Fruit fly (Drosophila melanogaster) whole organism, embryonic: ENCODE measurements around the gene CG1738.
A peak's percentile ranks its signal among the peaks of the same experiment; 100 is the strongest.

ENCODE experiments used
- Atf3 ChIP-seq: fragments of 200-800 bp; sonication (Bioruptor generic); optimal IDR thresholded peaks from 3 replicates; lab custom pipeline; 2016; ENCODE audit warnings: missing biosample characterization, missing genetic modification characterization
- Bteb2 ChIP-seq: fragments of 200-800 bp; sonication (Bioruptor generic); optimal IDR thresholded peaks from 2 replicates; lab custom pipeline; 2016; ENCODE audit warnings: missing biosample characterization, missing genetic modification characterization
- CG11456 ChIP-seq: fragments of 200-800 bp; sonication (Bioruptor generic); IDR thresholded peaks from 3 replicates; pipeline ENCODE4 v1.3.6; 2022; ENCODE audit warnings: missing biosample characterization, missing genetic modification characterization
- CG11560 ChIP-seq: fragments of 200-800 bp; sonication (Bioruptor generic); IDR thresholded peaks from 3 replicates; pipeline ENCODE4 v1.3.6; 2022; ENCODE audit warnings: missing biosample characterization, missing genetic modification characterization
- CG11696 ChIP-seq: fragments of 200-800 bp; sonication (Bioruptor generic); IDR thresholded peaks from 2 replicates; pipeline ENCODE4 v1.3.6; 2022; ENCODE audit warnings: missing biosample characterization, missing genetic modification characterization
- CG13424 ChIP-seq: fragments of 200-800 bp; sonication (Bioruptor generic); optimal IDR thresholded peaks from 2 replicates; lab custom pipeline; 2019; ENCODE audit warnings: missing biosample characterization, mild to moderate bottlenecking, missing genetic modification characterization, moderate library complexity
- CG1602 ChIP-seq: fragments of 200-800 bp; sonication (Bioruptor generic); optimal IDR thresholded peaks from 3 replicates; lab custom pipeline; 2016; ENCODE audit warnings: missing biosample characterization, missing genetic modification characterization
- CG17359 ChIP-seq: fragments of 200-800 bp; sonication (Bioruptor generic); optimal IDR thresholded peaks from 3 replicates; lab custom pipeline; 2018; ENCODE audit warnings: missing biosample characterization, mild to moderate bottlenecking, missing genetic modification characterization, moderate library complexity
- CG17361 ChIP-seq: fragments of 200-800 bp; sonication (Bioruptor generic); IDR thresholded peaks from 3 replicates; pipeline ENCODE4 v1.3.6; 2022; ENCODE audit warnings: missing biosample characterization, missing genetic modification characterization
- CG2875 ChIP-seq: fragments of 200-800 bp; sonication (Bioruptor generic); optimal IDR thresholded peaks from 2 replicates; lab custom pipeline; 2017; ENCODE audit warnings: missing biosample characterization, mild to moderate bottlenecking, missing genetic modification characterization, missing genetic modification reagents
- CG6272 ChIP-seq: fragments of 200-800 bp; sonication (Bioruptor generic); IDR thresholded peaks from 2 replicates; pipeline ENCODE4 v1.3.6; 2022; ENCODE audit warnings: missing biosample characterization, missing genetic modification characterization
- CG6654 ChIP-seq: fragments of 200-800 bp; sonication (Bioruptor generic); optimal IDR thresholded peaks from 2 replicates; lab custom pipeline; 2017; ENCODE audit warnings: missing biosample characterization, mild to moderate bottlenecking, missing genetic modification characterization
- CG7271 ChIP-seq: fragments of 200-800 bp; sonication (Bioruptor generic); optimal IDR thresholded peaks from 2 replicates; lab custom pipeline; 2018; ENCODE audit warnings: missing biosample characterization, mild to moderate bottlenecking, missing genetic modification characterization, moderate library complexity
- CG7786 ChIP-seq: fragments of 200-800 bp; sonication (Bioruptor generic); optimal IDR thresholded peaks from 2 replicates; lab custom pipeline; 2016; ENCODE audit warnings: missing biosample characterization, missing genetic modification characterization
- CG7839 ChIP-seq: fragments of 200-800 bp; sonication (Bioruptor generic); optimal IDR thresholded peaks from 3 replicates; lab custom pipeline; 2018; ENCODE audit warnings: missing biosample characterization, mild to moderate bottlenecking, missing genetic modification characterization, moderate library complexity
- CG8359 ChIP-seq: fragments of 200-800 bp; sonication (Bioruptor generic); optimal IDR thresholded peaks from 2 replicates; lab custom pipeline; 2017; ENCODE audit warnings: missing biosample characterization, mild to moderate bottlenecking, missing genetic modification characterization, borderline replicate concordance
- CHES-1-like ChIP-seq: fragments of 200-800 bp; sonication (Bioruptor generic); optimal IDR thresholded peaks from 2 replicates; lab custom pipeline; 2016; ENCODE audit warnings: missing biosample characterization, missing genetic modification characterization
- D19B ChIP-seq: fragments of 200-800 bp; sonication (Bioruptor generic); optimal IDR thresholded peaks from 2 replicates; lab custom pipeline; 2017; ENCODE audit warnings: missing biosample characterization, mild to moderate bottlenecking, missing genetic modification characterization
- Dad ChIP-seq: fragments of 200-800 bp; sonication (Bioruptor generic); optimal IDR thresholded peaks from 3 replicates; lab custom pipeline; 2016; ENCODE audit warnings: missing biosample characterization, missing genetic modification characterization
- Dref ChIP-seq: fragments of 200-800 bp; sonication (Bioruptor generic); IDR thresholded peaks from 2 replicates; pipeline ENCODE4 v1.3.6; 2022; ENCODE audit warnings: missing biosample characterization, missing genetic modification characterization
- Ets97D ChIP-seq: fragments of 200-800 bp; sonication (Bioruptor generic); optimal IDR thresholded peaks from 3 replicates; lab custom pipeline; 2016; ENCODE audit warnings: missing biosample characterization, missing genetic modification characterization
- Fer1 ChIP-seq: fragments of 200-800 bp; sonication (Bioruptor generic); optimal IDR thresholded peaks from 2 replicates; lab custom pipeline; 2017; ENCODE audit warnings: missing biosample characterization, mild to moderate bottlenecking, missing genetic modification characterization
- GATAe ChIP-seq: fragments of 200-800 bp; sonication (Bioruptor generic); conservative IDR thresholded peaks from 2 replicates; pipeline ENCODE4 v1.3.6; 2022; ENCODE audit warnings: missing biosample characterization, missing genetic modification characterization
- Mrtf ChIP-seq: fragments of 200-800 bp; sonication (Bioruptor generic); IDR thresholded peaks from 3 replicates; pipeline ENCODE4 v1.3.6; 2022; ENCODE audit warnings: missing biosample characterization, missing genetic modification characterization
- NK7.1 ChIP-seq: fragments of 200-800 bp; sonication (Bioruptor generic); optimal IDR thresholded peaks from 3 replicates; lab custom pipeline; 2016; ENCODE audit warnings: missing biosample characterization, missing genetic modification characterization
- Nf-YA ChIP-seq: fragments of 200-800 bp; sonication (Bioruptor generic); IDR thresholded peaks from 2 replicates; pipeline ENCODE4 v1.3.6; 2022; ENCODE audit warnings: missing biosample characterization, missing genetic modification characterization
- Rfx ChIP-seq: fragments of 200-800 bp; sonication (Bioruptor generic); IDR thresholded peaks from 2 replicates; pipeline ENCODE4 v1.3.6; 2022; ENCODE audit warnings: missing biosample characterization, missing genetic modification characterization
- Sox100B ChIP-seq: fragments of 200-800 bp; sonication (Bioruptor generic); optimal IDR thresholded peaks from 3 replicates; lab custom pipeline; 2018; ENCODE audit warnings: missing biosample characterization, mild to moderate bottlenecking, missing genetic modification characterization
- Sox102F ChIP-seq: fragments of 200-800 bp; sonication (Bioruptor generic); optimal IDR thresholded peaks from 2 replicates; lab custom pipeline; 2018; ENCODE audit warnings: missing biosample characterization, mild to moderate bottlenecking, missing genetic modification characterization, moderate library complexity
- Tbp ChIP-seq: fragments of >200 bp; optimal IDR thresholded peaks from 2 replicates; lab custom pipeline; 2018; ENCODE audit warnings: missing biosample characterization, missing genetic modification characterization
- ara ChIP-seq: fragments of 200-800 bp; sonication (Bioruptor generic); IDR thresholded peaks from 2 replicates; pipeline ENCODE4 v1.3.6; 2022; ENCODE audit warnings: missing biosample characterization, missing genetic modification characterization
- ato ChIP-seq: fragments of 200-800 bp; sonication (Bioruptor generic); IDR thresholded peaks from 2 replicates; pipeline ENCODE4 v1.3.6; 2022; ENCODE audit warnings: missing biosample characterization, missing genetic modification characterization; ENCODE audit not compliant: partially characterized antibody
- btn ChIP-seq: fragments of 200-800 bp; sonication (Bioruptor generic); optimal IDR thresholded peaks from 2 replicates; lab custom pipeline; 2016; ENCODE audit warnings: missing biosample characterization, missing genetic modification characterization
- croc ChIP-seq: fragments of 200-800 bp; sonication (Bioruptor generic); conservative IDR thresholded peaks from 3 replicates; pipeline ENCODE4 v1.3.6; 2022; ENCODE audit warnings: missing biosample characterization, missing genetic modification characterization
- dmrt99B ChIP-seq: fragments of 200-800 bp; sonication (Bioruptor generic); optimal IDR thresholded peaks from 2 replicates; lab custom pipeline; 2018; ENCODE audit warnings: missing biosample characterization, mild to moderate bottlenecking, missing genetic modification characterization, moderate library complexity
- fd3F ChIP-seq: fragments of 200-800 bp; sonication (Bioruptor generic); optimal IDR thresholded peaks from 2 replicates; lab custom pipeline; 2018; ENCODE audit warnings: missing biosample characterization, mild to moderate bottlenecking, missing genetic modification characterization, moderate library complexity
- gsb-n ChIP-seq: fragments of 200-800 bp; sonication (Bioruptor generic); optimal IDR thresholded peaks from 3 replicates; lab custom pipeline; 2018; ENCODE audit warnings: missing biosample characterization, mild to moderate bottlenecking, missing genetic modification characterization
- jumu ChIP-seq: fragments of 200-800 bp; sonication (Bioruptor generic); optimal IDR thresholded peaks from 3 replicates; lab custom pipeline; 2016; ENCODE audit warnings: missing biosample characterization, missing genetic modification characterization
- lab ChIP-seq: fragments of 200-800 bp; sonication (Bioruptor generic); optimal IDR thresholded peaks from 3 replicates; lab custom pipeline; 2017; ENCODE audit warnings: missing biosample characterization, missing genetic modification characterization, mild to moderate bottlenecking, moderate library complexity, missing genetic modification reagents
- lov ChIP-seq, 2 experiments: fragments of 200-800 bp in 1 of 2; fragments of >200 bp in 1 of 2; sonication (Bioruptor generic) in 1 of 2; IDR thresholded peaks in 1 of 2; optimal IDR thresholded peaks in 1 of 2; 2 replicates in 1 of 2; 3 replicates in 1 of 2; pipeline versions ENCODE4 v1.3.6 to Lab custom; 2017 to 2022; ENCODE audit warnings: missing biosample characterization in 1 of 2, missing genetic modification characterization in 1 of 2
- mam ChIP-seq: fragments of 200-800 bp; sonication (Bioruptor generic); optimal IDR thresholded peaks from 3 replicates; lab custom pipeline; 2016; ENCODE audit warnings: missing biosample characterization, missing genetic modification characterization
- mirr ChIP-seq: fragments of 200-800 bp; sonication (Bioruptor generic); optimal IDR thresholded peaks from 3 replicates; lab custom pipeline; 2018; ENCODE audit warnings: missing biosample characterization, mild to moderate bottlenecking, missing genetic modification characterization
- pan ChIP-seq, 4 experiments: fragments of >200 bp in 3 of 4; fragments of 200-800 bp in 1 of 4; sonication (Bioruptor generic) in 1 of 4; optimal IDR thresholded peaks in 3 of 4; IDR thresholded peaks in 1 of 4; 2 replicates each; pipeline versions ENCODE4 v1.3.6 to Lab custom; 2017 to 2022; ENCODE audit warnings: missing biosample characterization in 2 of 4, missing genetic modification characterization in 2 of 4, mixed read lengths in 1 of 4
- row ChIP-seq: fragments of 200-800 bp; sonication (Bioruptor generic); IDR thresholded peaks from 3 replicates; pipeline ENCODE4 v1.3.6; 2022; ENCODE audit warnings: missing biosample characterization, missing genetic modification characterization
- sens ChIP-seq: fragments of 200-800 bp; sonication (Bioruptor generic); peaks from one replicate; lab custom pipeline; 2016; ENCODE audit warnings: missing biosample characterization, missing genetic modification characterization
- seq ChIP-seq: fragments of 200-800 bp; sonication (Bioruptor generic); IDR thresholded peaks from 2 replicates; pipeline ENCODE4 v1.3.6; 2022; ENCODE audit warnings: missing biosample characterization, missing genetic modification characterization
- sim ChIP-seq: fragments of 200-800 bp; sonication (Bioruptor generic); IDR thresholded peaks from 2 replicates; pipeline ENCODE4 v1.3.6; 2022; ENCODE audit warnings: missing biosample characterization, missing genetic modification characterization
- sna ChIP-seq: fragments of 200-800 bp; sonication (Bioruptor generic); IDR thresholded peaks from 2 replicates; pipeline ENCODE4 v1.3.6; 2022; ENCODE audit warnings: missing biosample characterization, missing genetic modification characterization; ENCODE audit not compliant: partially characterized antibody
- sob ChIP-seq: fragments of 200-800 bp; sonication (Bioruptor generic); IDR thresholded peaks from 2 replicates; pipeline ENCODE4 v1.3.6; 2022; ENCODE audit warnings: missing biosample characterization, missing genetic modification characterization
- usp ChIP-seq: fragments of >200 bp; optimal IDR thresholded peaks from 2 replicates; lab custom pipeline; 2017; ENCODE audit warnings: missing biosample characterization, missing genetic modification characterization
- zfh1 ChIP-seq: fragments of 200-800 bp; sonication (Bioruptor generic); IDR thresholded peaks from 3 replicates; pipeline ENCODE4 v1.3.6; 2022; ENCODE audit warnings: missing biosample characterization, missing genetic modification characterization

CG1738 gene

DNA sequence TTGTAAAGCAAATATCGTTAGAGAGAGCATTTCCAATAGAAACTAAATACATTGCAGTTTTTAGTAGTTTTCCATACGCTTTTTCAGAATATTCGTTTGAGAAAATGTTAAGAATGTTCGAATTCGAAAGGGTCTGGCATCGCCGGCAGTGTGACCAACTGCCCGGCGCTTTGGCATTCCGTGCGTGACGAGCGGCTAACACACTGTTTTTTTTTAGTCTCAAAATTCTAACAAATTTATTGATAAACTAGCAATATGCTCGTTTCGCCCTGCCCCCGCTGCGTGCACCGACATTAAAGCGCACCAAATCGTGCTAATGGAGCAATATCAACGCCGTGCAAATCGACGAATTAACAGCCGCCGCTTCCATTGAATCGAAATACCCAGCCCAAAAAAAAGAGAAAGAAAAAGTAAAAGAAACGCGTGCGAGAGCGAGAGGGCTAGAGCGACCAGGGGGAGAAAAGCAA, 6.9 kb downstream of the CG1738 start, which contains the start of gene dsh (continued):
- no peak for TF ChIP-seq jumu (GFP tag; lab: Kevin White, UChicago)
- no peak for TF ChIP-seq Sox102F (GFP tag; lab: Kevin White, UChicago)
- TF ChIP-seq CG13424 (tag; lab: Kevin White, UChicago): no peak
- TF ChIP-seq dmrt99B (tag; lab: Kevin White, UChicago): no peak
- no peak for TF ChIP-seq Rfx
- no peak for TF ChIP-seq Mrtf (GFP tag; lab: Robert Waterston, UW)
- TF ChIP-seq croc (GFP tag; lab: Robert Waterston, UW): no peak
- TF ChIP-seq CG2875 (GFP tag; lab: Kevin White, UChicago): no peak
- peak; percentile 60 for TF ChIP-seq row (GFP tag; lab: Robert Waterston, UW)
- no peak for TF ChIP-seq CG6272
- TF ChIP-seq GATAe (GFP tag; lab: Robert Waterston, UW): no peak
- no peak for TF ChIP-seq Dad (GFP tag; lab: Kevin White, UChicago)
- no peak for TF ChIP-seq sim (GFP tag; lab: Robert Waterston, UW)
- no peak for TF ChIP-seq CG7839 (tag; lab: Kevin White, UChicago)
- no peak for TF ChIP-seq CG6654 (GFP tag; lab: Kevin White, UChicago)
- peak; percentile 61 for TF ChIP-seq Dref
- TF ChIP-seq CG17359: no peak
- TF ChIP-seq CG7786 (GFP tag; lab: Kevin White, UChicago): no peak
- TF ChIP-seq CG17361: no peak
- TF ChIP-seq ato: no peak
- no peak for TF ChIP-seq CHES-1-like (GFP tag; lab: Kevin White, UChicago)
- TF ChIP-seq Bteb2 (GFP tag; lab: Kevin White, UChicago): no peak
- TF ChIP-seq CG11456 (GFP tag; lab: Robert Waterston, UW): no peak
- TF ChIP-seq CG8359 (GFP tag; lab: Kevin White, UChicago): no peak
- no peak for TF ChIP-seq ara
- no peak for TF ChIP-seq btn (GFP tag; lab: Kevin White, UChicago)
- no peak for TF ChIP-seq pan (optimal IDR thresholded peaks at IDR 0.05; lab: Kevin White, UChicago)
- TF ChIP-seq pan (GFP tag; optimal IDR thresholded peaks at IDR 0.05 in 1 of 2, IDR thresholded peaks at IDR 0.05 in 1 of 2): no peak
- 0 out of 2 replicates have a peak, but pooled peaks have one; percentile 29 for TF ChIP-seq sna (GFP tag; lab: Robert Waterston, UW)
- TF ChIP-seq zfh1: no peak
- TF ChIP-seq mirr: no peak
- no peak for TF ChIP-seq gsb-n (tag; lab: Kevin White, UChicago)
- no peak for TF ChIP-seq CG7271 (tag; lab: Kevin White, UChicago)
- no peak for TF ChIP-seq CG1602 (GFP tag; lab: Kevin White, UChicago)
- TF ChIP-seq lab: no peak
- no peak for TF ChIP-seq Nf-YA (GFP tag; lab: Robert Waterston, UW)
- TF ChIP-seq Atf3 (GFP tag; lab: Kevin White, UChicago): no peak
- TF ChIP-seq Tbp (GFP tag; lab: Kevin White, UChicago): no peak
- 0 out of 2 replicates have a peak, but pooled peaks have one; percentile 7 for TF ChIP-seq sob (GFP tag; lab: Robert Waterston, UW)
- TF ChIP-seq NK7.1 (GFP tag; lab: Kevin White, UChicago): no peak
- TF ChIP-seq sens (GFP tag; lab: Kevin White, UChicago): peak; percentile 86
- TF ChIP-seq Fer1 (GFP tag; lab: Kevin White, UChicago): no peak
- peak; percentile 9 for TF ChIP-seq Ets97D
- no peak for TF ChIP-seq usp (GFP tag; lab: Kevin White, UChicago)
- TF ChIP-seq seq (GFP tag; lab: Robert Waterston, UW): no peak
- no peak for TF ChIP-seq mam (GFP tag; lab: Kevin White, UChicago)
- TF ChIP-seq Sox100B: no peak
- no peak for TF ChIP-seq fd3F (GFP tag; lab: Kevin White, UChicago)
- TF ChIP-seq lov (optimal IDR thresholded peaks at IDR 0.05; lab: Kevin White, UChicago): no peak
- TF ChIP-seq lov (GFP tag; IDR thresholded peaks at IDR 0.05; lab: Robert Waterston, UW): no peak
- no peak for TF ChIP-seq CG11696 (GFP tag; lab: Robert Waterston, UW)
- TF ChIP-seq CG11560 (tag; lab: Robert Waterston, UW): peak; percentile 19; the same call in 1 of the 3 replicates
- no peak for TF ChIP-seq D19B
